Worm (Caenorhabditis elegans): ENCODE data around the gene clec-119.

- TF ChIP-seq rbr-2 (tag; optimal IDR thresholded peaks at IDR 0.05) (no peak), ztf-11 (tag; optimal IDR thresholded peaks at IDR 0.05) (no peak), fkh-10 (GFP tag; optimal IDR thresholded peaks at IDR 0.05) (no peak), pqm-1 (tag; optimal IDR thresholded peaks at IDR 0.05) (no peak), attf-4 (tag; optimal IDR thresholded peaks at IDR 0.05) (no peak)
Measured at ce11 chrII:1241176-1241730, 14.5 kb upstream of the clec-119 start.
